Worm (Caenorhabditis elegans) whole organism, L4 larva: Measurements from ENCODE around the gene pigs-1.
A peak's percentile ranks its signal among the peaks of the same experiment; 100 is the strongest.

Source experiments
- F10B5.3 ChIP-seq: sonication (generic microtip); optimal IDR thresholded peaks from 2 replicates; lab custom pipeline; 2016; ENCODE audit warnings: mild to moderate bottlenecking, missing genetic modification characterization, missing compliant biosample characterization
- F37D6.2 ChIP-seq: sonication (generic microtip); optimal IDR thresholded peaks from 2 replicates; lab custom pipeline; 2016; ENCODE audit warnings: mild to moderate bottlenecking, missing genetic modification characterization, missing compliant biosample characterization
- R02D3.7 ChIP-seq: fragments of 150-350 bp; sonication (generic microtip); optimal IDR thresholded peaks from 3 replicates; lab custom pipeline; 2014; ENCODE audit warnings: missing biosample characterization, missing genetic modification characterization
- Y48G9A.11 ChIP-seq: fragments of 200-800 bp; sonication (Bioruptor generic); IDR thresholded peaks from 2 replicates; pipeline ENCODE4 v1.3.6; 2022; ENCODE audit warnings: missing genetic modification reagents, missing genetic modification characterization, missing compliant biosample characterization
- ZK546.5 ChIP-seq, 2 experiments: sonication (generic microtip); optimal IDR thresholded peaks; 2 replicates each; lab custom pipeline; 2017; ENCODE audit warnings: missing biosample characterization in 2 of 2, missing genetic modification characterization in 2 of 2
- arid-1 ChIP-seq: fragments of 200-800 bp; sonication (Bioruptor generic); conservative IDR thresholded peaks from 2 replicates; pipeline ENCODE4 v1.3.6; 2022; ENCODE audit warnings: missing genetic modification reagents, missing genetic modification characterization, missing compliant biosample characterization
- attf-4 ChIP-seq: sonication (generic microtip); optimal IDR thresholded peaks from 3 replicates; lab custom pipeline; 2017; ENCODE audit warnings: missing biosample characterization, missing genetic modification characterization
- ceh-20 ChIP-seq: fragments of 200-800 bp; sonication (Bioruptor generic); IDR thresholded peaks from 2 replicates; pipeline ENCODE4 v1.3.6; 2022; ENCODE audit warnings: missing genetic modification reagents, missing genetic modification characterization, missing compliant biosample characterization
- ceh-44 ChIP-seq: fragments of 200-800 bp; sonication (Bioruptor generic); IDR thresholded peaks from 2 replicates; pipeline ENCODE4 v1.3.6; 2022; ENCODE audit warnings: missing genetic modification reagents, missing genetic modification characterization, missing compliant biosample characterization
- ceh-62 ChIP-seq: sonication (generic microtip); optimal IDR thresholded peaks from 2 replicates; lab custom pipeline; 2017; ENCODE audit warnings: missing biosample characterization, missing genetic modification characterization
- daf-19 ChIP-seq: fragments of 200-800 bp; sonication (Bioruptor generic); conservative IDR thresholded peaks from 2 replicates; pipeline ENCODE4 v1.3.6; 2022; ENCODE audit warnings: missing genetic modification characterization, missing compliant biosample characterization
- egl-27 ChIP-seq: sonication (generic microtip); optimal IDR thresholded peaks from 3 replicates; lab custom pipeline; 2017; ENCODE audit warnings: missing biosample characterization, missing genetic modification reagents, missing genetic modification characterization
- egl-43 ChIP-seq: fragments of 200-800 bp; sonication (Bioruptor generic); IDR thresholded peaks from 2 replicates; pipeline ENCODE4 v1.3.6; 2022; ENCODE audit warnings: missing genetic modification reagents, missing genetic modification characterization, missing compliant biosample characterization
- fos-1 ChIP-seq: fragments of 150-350 bp; optimal IDR thresholded peaks from 2 replicates; lab custom pipeline; 2014; ENCODE audit warnings: missing biosample characterization, missing genetic modification characterization
- gei-8 ChIP-seq: fragments of 200-800 bp; sonication (Bioruptor generic); optimal IDR thresholded peaks from 2 replicates; lab custom pipeline; 2018; ENCODE audit warnings: mild to moderate bottlenecking, missing genetic modification characterization, missing compliant biosample characterization
- lim-7 ChIP-seq: fragments of 200-800 bp; sonication (Bioruptor generic); IDR thresholded peaks from 2 replicates; pipeline ENCODE4 v1.3.6; 2022; ENCODE audit warnings: missing genetic modification characterization, missing compliant biosample characterization
- lin-15B ChIP-seq: fragments of 150-350 bp; sonication (generic microtip); optimal IDR thresholded peaks from 3 replicates; lab custom pipeline; 2014; ENCODE audit warnings: missing biosample characterization, missing genetic modification characterization
- lin-38 ChIP-seq: fragments of 200-800 bp; sonication (Bioruptor generic); IDR thresholded peaks from 2 replicates; pipeline ENCODE4 v1.3.6; 2022; ENCODE audit warnings: missing genetic modification reagents, missing genetic modification characterization, missing compliant biosample characterization
- madf-9 ChIP-seq: fragments of 200-800 bp; sonication (Bioruptor generic); conservative IDR thresholded peaks from 2 replicates; pipeline ENCODE4 v1.3.6; 2022; ENCODE audit warnings: missing genetic modification reagents, missing genetic modification characterization, missing compliant biosample characterization
- nhr-102 ChIP-seq: sonication (generic microtip); optimal IDR thresholded peaks from 2 replicates; lab custom pipeline; 2016; ENCODE audit warnings: mild to moderate bottlenecking, missing genetic modification characterization, moderate library complexity, missing compliant biosample characterization
- nhr-237 ChIP-seq: sonication (generic microtip); optimal IDR thresholded peaks from 2 replicates; lab custom pipeline; 2017; ENCODE audit warnings: missing biosample characterization, missing genetic modification characterization
- nhr-42 ChIP-seq: fragments of 200-800 bp; sonication (Bioruptor generic); IDR thresholded peaks from 2 replicates; pipeline ENCODE4 v1.3.6; 2022; ENCODE audit warnings: missing genetic modification characterization, missing compliant biosample characterization
- nhr-48 ChIP-seq: sonication (generic microtip); optimal IDR thresholded peaks from 2 replicates; lab custom pipeline; 2016; ENCODE audit warnings: mild to moderate bottlenecking, missing genetic modification characterization, missing compliant biosample characterization
- nhr-6 ChIP-seq: fragments of 150-350 bp; optimal IDR thresholded peaks from 2 replicates; lab custom pipeline; 2014; ENCODE audit warnings: missing biosample characterization, missing genetic modification characterization
- pqm-1 ChIP-seq: sonication (generic microtip); optimal IDR thresholded peaks from 2 replicates; lab custom pipeline; 2017; ENCODE audit warnings: missing biosample characterization, missing genetic modification characterization
- set-16 ChIP-seq: fragments of 200-800 bp; sonication (Bioruptor generic); IDR thresholded peaks from 2 replicates; pipeline ENCODE4 v1.3.6; 2022; ENCODE audit warnings: missing genetic modification reagents, missing genetic modification characterization, missing compliant biosample characterization
- spr-3 ChIP-seq: fragments of 200-800 bp; sonication (Bioruptor generic); optimal IDR thresholded peaks from 2 replicates; lab custom pipeline; 2018; ENCODE audit warnings: mild to moderate bottlenecking, missing genetic modification characterization, missing compliant biosample characterization
- tra-1 ChIP-seq: fragments of 200-800 bp; sonication (Bioruptor generic); IDR thresholded peaks from 2 replicates; pipeline ENCODE4 v1.3.6; 2022; ENCODE audit warnings: missing genetic modification reagents, missing genetic modification characterization, missing compliant biosample characterization
- unc-130 ChIP-seq: sonication (generic microtip); optimal IDR thresholded peaks from 2 replicates; lab custom pipeline; 2016; ENCODE audit warnings: missing genetic modification reagents, missing genetic modification characterization, missing compliant biosample characterization
- unc-62 ChIP-seq, 3 experiments: fragments of 150-350 bp in 1 of 3; sonication (generic microtip); optimal IDR thresholded peaks in 2 of 3; peaks in 1 of 3; 1 replicate in 1 of 3; 2 replicates in 2 of 3; lab custom pipeline; 2014 to 2017; ENCODE audit warnings: missing biosample characterization in 3 of 3, missing genetic modification characterization in 3 of 3, missing genetic modification reagents in 3 of 3, missing genotype in 1 of 3
- vab-7 ChIP-seq: fragments of 200-800 bp; sonication (Bioruptor generic); IDR thresholded peaks from 2 replicates; pipeline ENCODE4 v1.3.6; 2022; ENCODE audit warnings: missing genetic modification reagents, missing genetic modification characterization, missing compliant biosample characterization
- zip-2 ChIP-seq: fragments of 150-350 bp; optimal IDR thresholded peaks from 2 replicates; lab custom pipeline; 2014; ENCODE audit warnings: missing biosample characterization, missing genetic modification characterization

The pigs-1 gene

ce11 chrIV:10115142-10115541 lies 33.7 kb downstream of the pigs-1 start, which contains the start of gene C04G2.10:
C04G2.10 (plus strand) TSS chrIV:10115442.
- TF ChIP-seq ceh-20 (GFP tag; lab: Robert Waterston, UW), result no peak
- no peak for TF ChIP-seq attf-4 (tag; lab: Kevin White, UChicago)

DNA sequence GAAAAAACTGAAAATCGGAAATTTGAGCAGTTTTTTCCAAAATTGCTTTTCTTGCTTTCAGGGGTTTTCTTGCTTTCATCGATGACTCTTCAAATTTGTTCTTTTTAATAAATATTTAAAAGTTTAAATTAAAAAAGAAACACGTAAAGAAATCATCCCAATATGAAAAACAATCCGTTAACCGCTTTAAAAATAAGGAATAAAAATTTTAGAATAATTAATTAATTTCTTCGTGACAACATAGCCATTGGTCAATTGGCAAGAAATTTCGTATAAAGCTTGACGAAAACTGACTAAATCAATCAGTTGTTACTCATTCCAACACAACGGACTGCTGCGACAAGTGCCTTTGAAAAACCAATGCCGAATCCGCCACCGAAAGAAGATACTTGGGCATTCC lies 36.3 kb downstream of the pigs-1 start, which contains the start of gene nsph-3.2:
Gene nsph-3.2, plus strand, starts transcription at position 301 of the 400 bp plus-strand sequence.
- TF ChIP-seq F37D6.2, result no peak
- TF ChIP-seq nhr-102 (tag; lab: Kevin White, UChicago), result no peak
- TF ChIP-seq pqm-1 (tag; lab: Kevin White, UChicago), result no peak
- no peak for TF ChIP-seq lim-7 (GFP tag; lab: Robert Waterston, UW)
- no peak for TF ChIP-seq lin-38 (GFP tag; lab: Robert Waterston, UW)
- no peak for TF ChIP-seq Y48G9A.11 (GFP tag; lab: Robert Waterston, UW)
- TF ChIP-seq zip-2 (tag; lab: Kevin White, UChicago), result no peak
- TF ChIP-seq ZK546.5 (tag; optimal IDR thresholded peaks at IDR 0.05; lab: Kevin White, UChicago), result no peak
- TF ChIP-seq vab-7 (GFP tag; lab: Robert Waterston, UW), result no peak
- TF ChIP-seq R02D3.7 (tag; lab: Kevin White, UChicago), result no peak
- no peak for TF ChIP-seq ceh-62
- no peak for TF ChIP-seq fos-1 (tag; lab: Kevin White, UChicago)
- no peak for TF ChIP-seq egl-27 (tag; lab: Kevin White, UChicago)
- TF ChIP-seq tra-1 (GFP tag; lab: Robert Waterston, UW), result no peak

DNA sequence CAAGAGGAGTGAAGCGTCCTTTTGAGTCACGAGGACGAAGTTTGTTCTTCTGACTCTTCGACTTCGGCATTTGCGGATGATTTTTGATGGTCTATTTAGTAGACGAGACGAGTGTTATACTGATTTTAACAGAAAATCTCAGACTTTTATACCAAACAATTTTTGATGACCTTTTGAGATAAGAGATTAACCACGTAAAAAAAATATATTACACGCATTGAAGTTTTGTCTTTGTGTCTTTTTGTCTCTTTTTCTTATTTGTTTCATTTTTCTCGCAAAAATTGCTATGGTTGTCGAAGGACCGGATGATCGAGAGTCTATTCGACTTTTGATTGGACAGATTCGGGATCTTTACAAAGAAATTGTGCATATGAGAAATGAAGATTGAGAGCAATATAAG lies 37.4 kb downstream of the pigs-1 start, which contains the start of gene spch-1:
Gene spch-1, minus strand, starts transcription at position 101 of the 400 bp plus-strand sequence.
- TF ChIP-seq unc-62 (GFP tag; optimal IDR thresholded peaks at IDR 0.05 in 1 of 2; lab: Kevin White, UChicago), result peak in 1 of 2 experiments; percentile 29
- no peak for TF ChIP-seq unc-62 (tag; optimal IDR thresholded peaks at IDR 0.05; lab: Kevin White, UChicago)
- TF ChIP-seq lin-15B (tag; lab: Kevin White, UChicago), result no peak

DNA sequence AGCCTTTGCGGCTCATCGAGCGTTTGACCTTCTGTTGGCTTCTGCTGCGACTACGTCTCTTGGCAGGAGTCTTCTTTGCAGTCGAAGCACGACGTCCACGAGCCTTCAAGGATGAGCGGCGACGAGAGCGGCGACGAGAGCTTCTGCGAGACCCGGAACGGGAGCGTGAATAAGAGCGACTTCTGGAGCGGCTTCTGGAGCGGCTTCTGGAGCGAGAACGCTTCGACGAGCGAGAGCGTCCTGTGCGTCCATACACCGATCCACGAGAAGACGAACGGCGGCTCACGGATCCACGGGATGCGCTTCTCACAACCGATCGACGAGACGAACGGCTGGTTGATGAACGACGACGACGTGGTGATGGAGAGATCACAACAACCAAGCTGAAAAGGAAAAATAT lies 38.0 kb downstream of the pigs-1 start:
- TF ChIP-seq daf-19 (GFP tag; lab: Robert Waterston, UW) (no peak), spr-3 (peak; percentile 22), Y48G9A.11 (GFP tag; lab: Robert Waterston, UW) (no peak), set-16 (GFP tag; lab: Robert Waterston, UW) (peak; percentile 94)

DNA sequence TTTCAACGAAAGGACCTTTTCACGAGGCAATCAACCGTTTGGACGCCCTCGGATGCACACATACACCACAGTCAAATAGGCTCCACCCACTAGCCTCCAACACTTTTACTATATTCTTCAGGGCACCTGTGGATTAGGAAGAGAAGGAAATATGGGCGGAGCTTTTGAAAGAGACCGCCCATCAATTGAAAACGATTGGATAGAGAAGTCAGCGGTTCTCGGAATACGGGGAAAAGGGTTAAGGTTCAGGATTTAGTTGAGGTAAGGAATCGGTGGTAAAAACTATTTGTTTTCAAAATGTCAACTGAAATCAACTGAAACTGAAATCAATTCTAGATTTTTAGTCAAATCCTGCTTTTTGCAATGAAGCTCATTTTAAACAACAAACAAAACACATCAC lies 38.4 kb downstream of the pigs-1 start, which contains the start of gene egl-38:
Gene egl-38, minus strand, starts transcription at position 101 of the 400 bp plus-strand sequence.
- TF ChIP-seq gei-8 (GFP tag; lab: Kevin White, UChicago), result no peak
- no peak for TF ChIP-seq nhr-102 (tag; lab: Kevin White, UChicago)
- TF ChIP-seq arid-1 (GFP tag; lab: Robert Waterston, UW), result no peak
- TF ChIP-seq nhr-42, result no peak
- no peak for TF ChIP-seq egl-43 (GFP tag; lab: Robert Waterston, UW)
- no peak for TF ChIP-seq nhr-48 (tag; lab: Kevin White, UChicago)
- TF ChIP-seq madf-9 (GFP tag; lab: Robert Waterston, UW), result no peak
- TF ChIP-seq F10B5.3 (tag; lab: Kevin White, UChicago), result no peak
- no peak for TF ChIP-seq ceh-44
- TF ChIP-seq egl-27 (tag; lab: Kevin White, UChicago), result no peak
- TF ChIP-seq nhr-6 (tag; lab: Kevin White, UChicago), result no peak
- TF ChIP-seq unc-130 (GFP tag; lab: Kevin White, UChicago), result no peak
- no peak for TF ChIP-seq nhr-237 (tag; lab: Kevin White, UChicago)
